Fruit fly (Drosophila melanogaster): Measurements from ENCODE around the gene CG9123.

The CG9123 gene

DNA sequence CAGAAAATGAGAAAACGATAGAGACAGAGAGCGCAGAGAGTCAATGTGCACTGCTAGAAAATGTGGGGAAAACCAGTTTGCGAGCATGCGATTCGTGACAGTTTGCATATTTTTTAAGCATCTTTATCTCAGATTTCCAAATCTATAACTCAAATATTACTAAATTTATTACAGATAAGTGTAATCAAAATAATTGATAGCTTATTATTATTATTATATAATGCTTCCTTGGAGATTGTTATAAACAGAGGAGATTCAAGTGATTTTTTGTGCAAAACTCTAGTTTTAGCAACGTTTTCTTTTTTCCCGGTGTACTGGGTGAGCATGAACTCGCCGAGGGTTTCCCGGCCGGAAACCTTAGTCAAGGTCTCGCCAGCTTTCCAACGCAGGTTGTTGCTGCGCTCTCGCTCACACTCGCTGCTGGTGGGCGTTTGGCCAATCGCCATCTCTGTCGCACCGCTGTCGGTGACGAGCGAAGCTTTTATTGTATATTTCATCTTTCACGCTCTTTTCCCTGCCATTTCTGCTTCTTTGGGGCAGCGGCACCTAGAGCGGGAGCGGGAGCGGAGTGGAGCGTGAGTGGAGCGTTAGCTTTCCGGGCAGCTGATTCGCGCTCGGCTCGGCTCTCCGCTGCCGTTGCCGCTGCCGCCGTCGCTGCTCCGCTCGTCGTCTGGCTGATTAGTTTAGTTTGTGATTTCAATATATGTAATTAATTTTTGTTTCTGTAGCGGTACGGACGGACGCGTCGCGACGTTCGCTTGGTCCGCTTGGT, 43.4 kb downstream of the CG9123 start:
- peak; percentile 88 for TF ChIP-seq Ets98B (GFP tag; IDR thresholded peaks at IDR 0.05)
- peak; percentile 79 for TF ChIP-seq EcR (GFP tag; optimal IDR thresholded peaks at IDR 0.05)
- TF ChIP-seq Pif1B (GFP tag; optimal IDR thresholded peaks at IDR 0.05) = peak; percentile 66
- peak; percentile 57 for TF ChIP-seq D1 (tag; optimal IDR thresholded peaks at IDR 0.05)
- TF ChIP-seq CG8159 (tag; optimal IDR thresholded peaks at IDR 0.05) = peak; percentile 92
- peak; percentile 91 for TF ChIP-seq fd96Ca (GFP tag; IDR thresholded peaks at IDR 0.05)
- peak; percentile 99 for TF ChIP-seq CG13204 (GFP tag; optimal IDR thresholded peaks at IDR 0.05)
- TF ChIP-seq Pif1A (GFP tag; optimal IDR thresholded peaks at IDR 0.05) = peak; percentile 70
- TF ChIP-seq gl (tag; optimal IDR thresholded peaks at IDR 0.05) = peak; percentile 47
- peak; percentile 82 for TF ChIP-seq CG34367 (tag; optimal IDR thresholded peaks at IDR 0.05)
- peak; percentile 77 for TF ChIP-seq CG17806 (tag; optimal IDR thresholded peaks at IDR 0.05)
- peak; percentile 91 for TF ChIP-seq CG8301 (tag; optimal IDR thresholded peaks at IDR 0.05)
- TF ChIP-seq Snoo (tag; optimal IDR thresholded peaks at IDR 0.05) = peak; percentile 87
- peak; percentile 85 for TF ChIP-seq CG9948 (tag; optimal IDR thresholded peaks at IDR 0.05)
- peak; percentile 89 for TF ChIP-seq CG15710 (tag; optimal IDR thresholded peaks at IDR 0.05)
- TF ChIP-seq CG12605 (GFP tag; IDR thresholded peaks at IDR 0.05) = peak; percentile 78
- peak; percentile 92 for TF ChIP-seq CG10348 (GFP tag; IDR thresholded peaks at IDR 0.05)
- TF ChIP-seq CG14655 (GFP tag; optimal IDR thresholded peaks at IDR 0.05) = peak; percentile 95
- peak; percentile 92 for TF ChIP-seq CG4496 (GFP tag; IDR thresholded peaks at IDR 0.05)
- TF ChIP-seq CG32121 (GFP tag; IDR thresholded peaks at IDR 0.05) = peak; percentile 94
- TF ChIP-seq rn (GFP tag; IDR thresholded peaks at IDR 0.05) = peak; percentile 85

DNA sequence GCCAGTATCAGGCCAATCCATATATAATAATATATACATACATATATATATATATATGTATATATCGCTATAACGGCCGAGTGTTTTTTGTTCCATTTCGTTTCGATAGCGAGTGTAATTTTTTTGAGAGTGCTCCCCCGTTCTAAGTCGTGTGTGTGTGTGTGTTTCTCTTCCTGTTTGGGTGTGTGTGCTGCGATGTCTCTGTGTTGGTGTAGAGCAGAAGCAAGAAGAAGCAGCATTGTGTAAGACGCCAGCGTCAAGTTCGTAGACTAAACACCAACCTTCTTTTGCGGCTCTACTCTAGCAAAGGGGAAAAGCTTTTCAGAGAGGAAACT, 44.0 kb downstream of the CG9123 start:
- TF ChIP-seq CG4496 (GFP tag; IDR thresholded peaks at IDR 0.05) = no peak
- TF ChIP-seq CG34367 (tag; optimal IDR thresholded peaks at IDR 0.05) = no peak
- TF ChIP-seq Pif1A (GFP tag; optimal IDR thresholded peaks at IDR 0.05) = no peak

DNA sequence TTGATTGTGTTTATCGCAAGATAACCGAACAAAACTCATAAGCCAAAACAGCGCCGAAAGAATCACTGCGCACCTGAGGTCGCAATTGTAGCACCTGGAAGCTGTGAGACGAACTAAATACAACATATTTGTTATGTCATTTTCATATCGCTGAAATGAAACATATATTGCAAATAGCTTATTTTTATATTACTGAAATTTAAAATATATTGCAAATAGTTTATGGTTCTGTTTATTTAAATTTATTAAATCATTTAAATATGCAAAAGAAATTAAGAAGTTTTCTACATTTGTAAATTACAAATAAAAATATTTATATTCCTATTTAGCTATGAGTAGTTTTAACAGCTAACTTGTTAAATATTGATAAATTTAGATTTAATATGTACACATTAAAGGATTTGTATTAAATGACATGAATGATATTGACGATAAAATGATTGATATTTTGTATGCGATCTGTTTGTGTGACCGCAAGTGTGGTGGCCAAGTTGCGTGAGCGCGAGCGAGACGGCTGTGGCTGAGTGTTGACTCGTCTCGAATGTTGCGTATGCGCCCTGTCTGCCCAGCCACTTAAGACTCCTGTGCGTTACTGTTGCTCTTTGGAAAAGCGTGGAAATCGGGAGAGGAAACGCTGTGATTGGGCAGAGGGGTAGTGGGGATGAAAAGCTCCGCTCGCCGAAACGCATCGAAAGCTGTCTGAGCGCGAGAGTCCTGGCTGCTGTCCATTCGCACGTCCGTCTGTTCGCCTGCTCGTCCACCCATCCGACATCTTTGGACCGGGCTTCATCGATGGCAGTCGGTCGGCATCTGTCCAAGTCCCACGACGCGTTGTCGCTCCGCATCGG, 44.7 kb downstream of the CG9123 start, which contains the start of gene gce:
TSS of gene gce (plus strand) at position 798 of the 848 bp plus-strand sequence.
- TF ChIP-seq CG4496 (GFP tag; IDR thresholded peaks at IDR 0.05) = no peak
- TF ChIP-seq CG32121 (GFP tag; IDR thresholded peaks at IDR 0.05) = 0 out of 2 replicates have a peak, but pooled peaks have one; percentile 31
- TF ChIP-seq CG9948 (tag; optimal IDR thresholded peaks at IDR 0.05) = peak; percentile 9
- TF ChIP-seq CG14655 (GFP tag; optimal IDR thresholded peaks at IDR 0.05) = peak; percentile 16
- no peak for TF ChIP-seq Pif1B (GFP tag; optimal IDR thresholded peaks at IDR 0.05)
- TF ChIP-seq EcR (GFP tag; optimal IDR thresholded peaks at IDR 0.05) = no peak
- no peak for TF ChIP-seq CG34367 (tag; optimal IDR thresholded peaks at IDR 0.05)
- no peak for TF ChIP-seq rn (GFP tag; IDR thresholded peaks at IDR 0.05)
- TF ChIP-seq Ets98B (GFP tag; IDR thresholded peaks at IDR 0.05) = peak; percentile 25; the same call in 1 of the 2 replicates
- TF ChIP-seq CG10348 (GFP tag; IDR thresholded peaks at IDR 0.05) = no peak
- no peak for TF ChIP-seq gl (tag; optimal IDR thresholded peaks at IDR 0.05)
- peak; percentile 30; the same call in 1 of the 3 replicates for TF ChIP-seq fd96Ca (GFP tag; IDR thresholded peaks at IDR 0.05)
- no peak for TF ChIP-seq CG17806 (tag; optimal IDR thresholded peaks at IDR 0.05)
- no peak for TF ChIP-seq CG13204 (GFP tag; optimal IDR thresholded peaks at IDR 0.05)
- peak; percentile 27 for TF ChIP-seq CG8159 (tag; optimal IDR thresholded peaks at IDR 0.05)
- no peak for TF ChIP-seq D1 (tag; optimal IDR thresholded peaks at IDR 0.05)
- TF ChIP-seq CG8301 (tag; optimal IDR thresholded peaks at IDR 0.05) = peak; percentile 16
- TF ChIP-seq Snoo (tag; optimal IDR thresholded peaks at IDR 0.05) = peak; percentile 6
- peak; percentile 6 for TF ChIP-seq CG15710 (tag; optimal IDR thresholded peaks at IDR 0.05)
- no peak for TF ChIP-seq Pif1A (GFP tag; optimal IDR thresholded peaks at IDR 0.05)
- 0 out of 2 replicates have a peak, but pooled peaks have one; percentile 5 for TF ChIP-seq CG12605 (GFP tag; IDR thresholded peaks at IDR 0.05)

DNA sequence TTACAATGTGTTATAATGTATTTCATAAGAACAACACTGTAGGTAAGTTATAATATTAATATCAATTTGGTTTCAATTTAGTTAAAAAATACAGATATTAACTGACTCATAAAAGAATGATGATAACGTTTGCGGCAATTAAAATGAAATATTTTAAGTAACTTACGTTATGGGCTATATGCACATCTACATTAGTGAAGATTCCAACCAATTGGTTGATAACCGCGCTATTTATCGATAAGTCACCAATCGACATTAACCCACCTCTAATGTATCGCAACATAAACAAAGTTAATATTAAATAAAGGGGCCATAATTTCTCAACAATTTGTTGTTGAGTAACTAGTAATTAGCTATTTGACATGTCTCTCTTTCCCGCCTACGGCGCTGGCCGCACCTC, 49.1 kb downstream of the CG9123 start, which contains the start of gene CG5877:
TSS of gene CG5877 (plus strand) at position 238 of the 400 bp plus-strand sequence.
- TF ChIP-seq CG14655 (GFP tag; optimal IDR thresholded peaks at IDR 0.05) = no peak
- TF ChIP-seq EcR (GFP tag; optimal IDR thresholded peaks at IDR 0.05) = no peak
- no peak for TF ChIP-seq rn (GFP tag; IDR thresholded peaks at IDR 0.05)
- no peak for TF ChIP-seq D1 (tag; optimal IDR thresholded peaks at IDR 0.05)
- TF ChIP-seq Ets98B (GFP tag; IDR thresholded peaks at IDR 0.05) = no peak
- no peak for TF ChIP-seq CG10348 (GFP tag; IDR thresholded peaks at IDR 0.05)
- no peak for TF ChIP-seq CG8159 (tag; optimal IDR thresholded peaks at IDR 0.05)
- TF ChIP-seq CG4496 (GFP tag; IDR thresholded peaks at IDR 0.05) = no peak
- no peak for TF ChIP-seq CG32121 (GFP tag; IDR thresholded peaks at IDR 0.05)
- no peak for TF ChIP-seq CG17806 (tag; optimal IDR thresholded peaks at IDR 0.05)
- no peak for TF ChIP-seq CG15710 (tag; optimal IDR thresholded peaks at IDR 0.05)
- TF ChIP-seq fd96Ca (GFP tag; IDR thresholded peaks at IDR 0.05) = no peak
- TF ChIP-seq CG13204 (GFP tag; optimal IDR thresholded peaks at IDR 0.05) = no peak
- no peak for TF ChIP-seq gl (tag; optimal IDR thresholded peaks at IDR 0.05)
- TF ChIP-seq CG8301 (tag; optimal IDR thresholded peaks at IDR 0.05) = no peak
- no peak for TF ChIP-seq CG34367 (tag; optimal IDR thresholded peaks at IDR 0.05)
- no peak for TF ChIP-seq Pif1B (GFP tag; optimal IDR thresholded peaks at IDR 0.05)
- TF ChIP-seq Snoo (tag; optimal IDR thresholded peaks at IDR 0.05) = no peak
- no peak for TF ChIP-seq Pif1A (GFP tag; optimal IDR thresholded peaks at IDR 0.05)
- no peak for TF ChIP-seq CG12605 (GFP tag; IDR thresholded peaks at IDR 0.05)

All from whole organism, pupa.